Worm (Caenorhabditis elegans): ENCODE measurements around the gene Y43F8C.13.
A peak's percentile ranks its signal among the peaks of the same experiment; 100 is the strongest.

DNA sequence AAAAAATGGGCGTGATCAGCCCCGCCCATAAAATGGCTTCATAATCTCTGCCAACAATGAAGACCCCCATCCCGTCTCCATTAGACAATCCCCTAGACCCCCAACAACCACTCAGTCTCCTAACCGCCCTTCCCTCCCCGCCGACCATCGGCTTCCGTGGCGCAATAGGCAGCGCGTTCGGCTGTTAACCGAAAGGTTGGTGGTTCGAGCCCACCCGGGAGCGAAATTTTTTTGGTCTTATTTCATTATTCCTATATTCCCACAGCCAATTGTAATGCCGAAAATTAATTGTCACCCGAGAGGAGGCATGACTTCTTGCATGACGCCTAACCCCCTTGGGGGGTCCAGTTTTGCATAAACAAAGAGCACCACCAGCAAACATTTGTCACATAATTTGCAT is 25.7 kb upstream of the Y43F8C.13 start:
- TF ChIP-seq cog-1 (tag; optimal IDR thresholded peaks at IDR 0.05) (no peak), flt-1 (GFP tag; IDR thresholded peaks at IDR 0.05) (peak; percentile 93), tab-1 (GFP tag; IDR thresholded peaks at IDR 0.05) (peak; percentile 85), klf-2 (GFP tag; conservative IDR thresholded peaks at IDR 0.05) (0 out of 2 replicates have a peak, but pooled peaks have one; percentile 32), ref-1 (GFP tag; conservative IDR thresholded peaks at IDR 0.05) (peak; percentile 52; the same call in 1 of the 2 replicates), ztf-29 (GFP tag; IDR thresholded peaks at IDR 0.05) (peak; percentile 64; the same call in 1 of the 2 replicates), T22C8.4 (GFP tag; IDR thresholded peaks at IDR 0.05) (peak; percentile 72), ztf-23 (GFP tag; IDR thresholded peaks at IDR 0.05) (peak; percentile 86), med-1 (GFP tag; optimal IDR thresholded peaks at IDR 0.05; ENCODE audit: insufficient read depth) (peak; percentile 42)
